Fruit fly (Drosophila melanogaster) whole organism: ENCODE data around the gene CG2794.

Source experiments
- pan ChIP-seq: fragments of >200 bp; optimal IDR thresholded peaks from 2 replicates; lab custom pipeline; 2017
- psq ChIP-seq: fragments of >200 bp; optimal IDR thresholded peaks from 2 replicates; lab custom pipeline; 2017
- usp ChIP-seq: fragments of >200 bp; optimal IDR thresholded peaks from 2 replicates; lab custom pipeline; 2017; ENCODE audit warnings: missing biosample characterization, missing genetic modification characterization, mixed read lengths

DNA sequence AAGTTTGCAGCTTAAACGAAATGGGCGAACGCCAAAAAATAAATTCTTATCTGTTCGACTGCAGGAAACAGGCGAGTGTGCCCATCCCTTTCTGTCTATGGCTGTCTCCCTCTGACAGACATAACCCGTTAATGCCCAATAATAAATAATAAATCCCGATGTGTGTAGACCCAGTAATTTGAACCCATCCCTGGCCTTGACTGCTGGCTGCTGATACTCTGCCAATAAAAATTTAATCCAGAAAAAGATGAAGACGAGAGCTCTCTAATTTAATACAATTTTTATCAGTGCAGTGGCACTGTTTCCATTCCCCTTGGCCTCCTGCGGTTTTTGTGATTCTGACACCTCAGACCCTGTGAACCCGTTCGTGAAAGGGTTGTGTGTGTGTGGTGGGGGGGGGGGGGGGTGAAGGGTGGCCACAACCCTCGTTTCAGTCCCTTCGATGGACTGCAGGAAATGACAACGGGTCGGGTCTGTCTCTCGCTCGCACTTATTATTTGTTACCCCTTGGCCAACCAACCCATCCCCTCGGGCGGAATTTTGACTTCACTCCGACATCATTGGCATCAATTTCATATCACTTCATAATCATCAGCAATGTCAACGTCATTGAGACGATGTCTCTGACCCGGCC lies 38.3 kb upstream of the CG2794 start:
- TF ChIP-seq psq (lab: Kevin White, UChicago) (no peak), pan (lab: Kevin White, UChicago) (no peak), usp (no peak)
